Fruit fly (Drosophila melanogaster) ovary, adult (tissue): Measurements from ENCODE around the gene eff.
A peak's percentile ranks its signal among the peaks of the same experiment; 100 is the strongest.

Experiments
- CG17801 ChIP-seq: fragments of 200-800 bp; optimal IDR thresholded peaks from 2 replicates; lab custom pipeline; 2019; ENCODE audit warnings: missing biosample characterization, mild to moderate bottlenecking, missing genetic modification characterization, moderate library complexity; ENCODE audit not compliant: partially characterized antibody

The eff gene

dm6 chr3R:14723671-14724500 lies 17.2 kb downstream of the eff start, which contains the start of gene kibra:
kibra (minus strand) TSS chr3R:14724261.
- TF ChIP-seq CG17801 (GFP tag; lab: Kevin White, UChicago): peak; percentile 42

dm6 chr3R:14723355-14723670 lies 17.8 kb downstream of the eff start:
- TF ChIP-seq CG17801 (GFP tag; lab: Kevin White, UChicago): no peak

dm6 chr3R:14721942-14722939 lies 18.9 kb downstream of the eff start:
- TF ChIP-seq CG17801 (GFP tag; lab: Kevin White, UChicago): no peak

dm6 chr3R:14720885-14721284 lies 20.2 kb downstream of the eff start:
- TF ChIP-seq CG17801 (GFP tag; lab: Kevin White, UChicago): no peak

- no peak for TF ChIP-seq CG17801 (GFP tag; lab: Kevin White, UChicago)
These were observed 21.0 kb downstream of the eff start for dm6 chr3R:14720130-14720529.

dm6 chr3R:14719380-14719779 lies 21.7 kb downstream of the eff start:
- TF ChIP-seq CG17801 (GFP tag; lab: Kevin White, UChicago): no peak

- peak; percentile 39 for TF ChIP-seq CG17801 (GFP tag; lab: Kevin White, UChicago)
These were observed 23.4 kb downstream of the eff start for dm6 chr3R:14717712-14718097.

DNA sequence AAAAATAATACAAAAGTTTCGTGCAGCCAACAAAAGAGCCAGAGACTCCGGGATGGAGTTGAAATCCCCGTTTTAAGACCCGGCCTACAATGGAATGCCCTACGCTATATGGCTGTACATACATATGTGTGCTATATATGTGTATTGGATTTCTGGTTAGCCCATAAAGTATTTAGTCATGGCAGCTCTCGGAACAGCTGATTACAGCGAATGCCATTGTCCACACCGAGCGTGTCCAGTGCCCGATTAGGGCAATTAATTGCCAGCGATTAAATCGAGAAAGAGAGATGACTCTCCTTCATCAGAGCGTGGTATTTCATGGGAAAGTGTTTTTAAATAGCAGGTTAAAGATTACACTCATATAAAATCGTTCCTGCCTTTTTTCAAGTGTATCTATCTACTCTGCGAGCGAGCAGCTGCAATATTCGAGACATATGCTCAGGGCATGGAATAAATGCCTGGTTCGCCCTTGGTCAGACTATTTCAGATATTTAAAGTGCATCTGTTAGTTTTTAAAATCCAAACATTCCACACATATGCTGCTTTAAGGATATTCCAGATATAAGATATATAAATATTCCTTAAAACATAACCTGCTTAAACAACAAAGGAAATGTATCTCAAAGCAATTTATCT lies 23.9 kb downstream of the eff start:
- no peak for TF ChIP-seq CG17801 (GFP tag; lab: Kevin White, UChicago)

DNA sequence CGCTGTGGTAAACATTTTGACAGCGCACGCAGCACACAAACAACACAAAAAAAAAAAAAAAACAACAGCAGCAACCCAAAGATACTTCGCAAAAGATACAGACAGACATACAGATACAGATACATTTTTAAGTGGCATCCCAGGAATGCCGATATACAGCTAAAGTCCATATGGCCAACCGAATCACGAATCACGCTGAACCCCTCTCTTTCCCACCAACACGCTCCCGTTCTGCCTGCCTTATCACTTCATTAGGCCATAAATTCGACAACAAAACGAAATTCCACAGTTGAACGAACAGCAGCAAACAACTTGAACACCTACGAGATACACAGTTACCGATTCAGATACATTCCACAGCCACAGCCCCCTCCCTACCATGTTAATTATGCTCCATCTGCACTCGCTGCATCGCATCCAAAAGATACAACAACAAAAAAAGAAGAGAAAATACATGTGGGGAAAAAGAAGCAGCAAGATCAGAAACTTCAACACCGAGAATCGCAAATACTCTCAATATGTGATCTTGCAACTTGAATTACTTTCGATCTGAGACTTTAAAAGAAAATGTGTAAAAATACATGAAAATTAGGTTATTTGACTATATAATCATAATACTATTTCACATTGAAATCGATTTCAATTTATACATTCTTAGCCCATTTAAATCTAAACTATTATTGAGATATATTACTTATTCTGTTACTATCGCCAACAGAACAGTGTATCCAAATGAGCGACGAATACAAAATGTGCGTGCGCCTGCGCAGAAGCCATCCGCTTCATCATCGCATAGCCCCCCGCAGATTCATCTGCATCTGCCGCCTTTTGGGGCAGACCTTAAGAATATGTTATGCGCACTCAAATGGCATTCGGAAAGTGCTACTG lies 24.7 kb downstream of the eff start:
- no peak for TF ChIP-seq CG17801 (GFP tag; lab: Kevin White, UChicago)

DNA sequence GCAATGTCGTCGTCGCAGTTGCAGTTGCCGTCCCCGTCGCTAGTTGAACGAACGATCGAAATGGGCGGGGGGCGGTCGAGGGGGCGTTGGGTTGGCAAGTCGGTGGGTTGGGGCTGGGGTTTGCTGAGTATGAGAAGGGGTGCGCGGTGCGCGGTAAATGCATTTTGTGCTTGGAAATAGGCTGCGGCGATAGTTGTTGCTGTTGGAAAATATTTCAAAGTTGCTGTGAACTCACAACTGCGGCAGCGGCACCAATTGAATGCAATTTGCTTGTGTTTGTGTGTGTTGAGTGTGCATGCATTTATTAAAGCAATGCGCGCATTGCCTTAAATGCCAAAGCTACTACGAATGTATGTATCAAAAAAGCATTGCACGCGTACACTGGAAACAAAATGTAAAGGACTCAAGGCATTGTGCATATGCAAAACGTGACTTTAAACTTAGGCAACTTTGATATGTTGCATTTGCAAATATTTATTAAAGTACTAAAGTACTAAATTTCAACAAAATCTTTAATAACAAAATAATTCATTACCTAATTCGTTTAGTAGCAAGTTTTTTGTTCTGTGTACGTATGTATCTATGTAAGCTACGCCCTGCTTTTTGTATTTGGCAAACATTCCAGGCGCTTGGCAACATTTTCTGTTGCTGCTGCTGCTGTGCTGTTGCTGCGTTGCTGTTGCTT lies 26.1 kb downstream of the eff start:
- no peak for TF ChIP-seq CG17801 (GFP tag; lab: Kevin White, UChicago)

DNA sequence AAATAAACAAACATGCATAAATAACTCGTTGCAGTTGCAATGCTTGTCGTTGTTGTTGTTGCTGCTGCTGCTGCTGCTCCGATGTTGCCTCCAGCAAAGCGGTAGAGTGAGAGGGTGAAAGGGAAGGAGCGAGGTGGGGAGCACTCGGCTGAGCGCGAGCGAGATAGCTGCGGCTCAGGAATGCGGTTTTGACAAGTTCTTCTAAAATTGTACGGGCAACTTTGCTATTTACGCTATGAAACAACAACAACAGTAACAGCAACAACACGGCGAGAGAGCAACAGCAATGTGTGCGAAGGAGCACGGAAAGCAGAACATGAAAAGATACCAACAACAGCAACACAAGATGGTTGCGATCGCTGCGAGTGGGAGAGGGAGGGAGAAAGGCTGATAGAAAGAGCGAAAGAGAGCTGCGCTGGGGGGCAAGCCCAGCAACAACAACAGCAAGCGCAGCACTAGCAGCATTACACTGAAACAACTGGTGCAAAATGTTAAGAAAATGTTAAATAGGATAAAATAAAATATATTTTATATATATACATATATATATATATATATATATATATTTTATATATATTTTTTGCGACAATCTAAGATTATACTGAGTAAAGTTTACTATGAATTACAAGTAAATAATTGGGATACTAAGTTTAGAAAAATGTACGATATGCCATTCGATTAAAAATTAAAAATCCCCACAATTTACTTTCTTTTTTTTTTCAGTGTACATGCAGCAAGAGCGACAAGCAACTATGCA lies 26.8 kb downstream of the eff start:
- peak; percentile 41 for TF ChIP-seq CG17801 (GFP tag; lab: Kevin White, UChicago)

- no peak for TF ChIP-seq CG17801 (GFP tag; lab: Kevin White, UChicago)
These were observed 27.4 kb downstream of the eff start for dm6 chr3R:14713776-14714146.
